Worm (Caenorhabditis elegans) whole organism, young adult: ENCODE results near the gene str-111.

ENCODE experiments used
- B0261.1 ChIP-seq: sonication (generic microtip); optimal IDR thresholded peaks from 2 replicates; lab custom pipeline; 2016; ENCODE audit warnings: mild to moderate bottlenecking, missing genetic modification characterization, moderate library complexity, missing compliant biosample characterization
- C06A6.2 ChIP-seq: fragments of 200-800 bp; sonication (Bioruptor generic); conservative IDR thresholded peaks from 2 replicates; pipeline ENCODE4 v1.3.6; 2022; ENCODE audit warnings: missing genetic modification characterization, missing compliant biosample characterization
- D2030.7 ChIP-seq: fragments of 200-800 bp; sonication (Bioruptor generic); IDR thresholded peaks from 2 replicates; pipeline ENCODE4 v1.3.6; 2022; ENCODE audit warnings: missing genetic modification reagents, missing genetic modification characterization, missing compliant biosample characterization
- F22D6.2 ChIP-seq: sonication (generic microtip); optimal IDR thresholded peaks from 2 replicates; lab custom pipeline; 2016; ENCODE audit warnings: mild to moderate bottlenecking, missing genetic modification characterization, missing compliant biosample characterization
- F33H1.4 ChIP-seq: fragments of 200-800 bp; sonication (Bioruptor generic); IDR thresholded peaks from 2 replicates; pipeline ENCODE4 v1.3.6; 2022; ENCODE audit warnings: missing genetic modification reagents, missing genetic modification characterization, missing compliant biosample characterization
- F49E8.2 ChIP-seq: sonication (generic microtip); optimal IDR thresholded peaks from 3 replicates; lab custom pipeline; 2017; ENCODE audit warnings: missing genetic modification characterization, mild to moderate bottlenecking, missing compliant biosample characterization, antibody characterized with exemption, moderate library complexity; ENCODE audit not compliant: insufficient read depth
- F52B5.7 ChIP-seq: sonication (generic microtip); optimal IDR thresholded peaks from 2 replicates; lab custom pipeline; 2016; ENCODE audit warnings: mild to moderate bottlenecking, missing genetic modification characterization, missing compliant biosample characterization
- Y56A3A.18 ChIP-seq: fragments of 200-800 bp; sonication (Bioruptor generic); IDR thresholded peaks from 2 replicates; pipeline ENCODE4 v1.3.6; 2022; ENCODE audit warnings: missing genetic modification reagents, missing genetic modification characterization, missing compliant biosample characterization
- Y79H2A.3 ChIP-seq: fragments of 200-800 bp; sonication (Bioruptor generic); conservative IDR thresholded peaks from 2 replicates; pipeline ENCODE4 v1.3.6; 2022; ENCODE audit warnings: missing genetic modification reagents, missing genetic modification characterization, missing compliant biosample characterization
- Y95B8A.8 ChIP-seq: fragments of 200-800 bp; sonication (Bioruptor generic); IDR thresholded peaks from 2 replicates; pipeline ENCODE4 v1.3.6; 2022; ENCODE audit warnings: missing genetic modification reagents, missing genetic modification characterization, missing compliant biosample characterization
- ZK185.1 ChIP-seq: sonication (generic microtip); optimal IDR thresholded peaks from 2 replicates; lab custom pipeline; 2016; ENCODE audit warnings: mild to moderate bottlenecking, missing genetic modification characterization, missing compliant biosample characterization; ENCODE audit not compliant: poor library complexity, severe bottlenecking
- aptf-2 ChIP-seq: fragments of 200-800 bp; sonication (Bioruptor generic); conservative IDR thresholded peaks from 2 replicates; pipeline ENCODE4 v1.3.6; 2022; ENCODE audit warnings: missing genetic modification reagents, missing genetic modification characterization, missing compliant biosample characterization
- aptf-3 ChIP-seq: fragments of 200-800 bp; sonication (Bioruptor generic); IDR thresholded peaks from 2 replicates; pipeline ENCODE4 v1.3.6; 2022; ENCODE audit warnings: missing genetic modification characterization, missing compliant biosample characterization
- cebp-1 ChIP-seq, 2 experiments: fragments of 200-800 bp in 1 of 2; sonication (Bioruptor generic) in 1 of 2; sonication (generic microtip) in 1 of 2; IDR thresholded peaks in 1 of 2; optimal IDR thresholded peaks in 1 of 2; 2 replicates each; pipeline versions ENCODE4 v1.3.6 to Lab custom; 2017 to 2022; ENCODE audit warnings: missing compliant biosample characterization in 2 of 2, missing genetic modification characterization in 2 of 2, mild to moderate bottlenecking in 1 of 2, missing genetic modification reagents in 1 of 2, moderate library complexity in 1 of 2
- ceh-100 ChIP-seq: fragments of 200-800 bp; sonication (Bioruptor generic); IDR thresholded peaks from 2 replicates; pipeline ENCODE4 v1.3.6; 2022; ENCODE audit warnings: missing genetic modification reagents, missing genetic modification characterization, missing compliant biosample characterization
- ceh-58 ChIP-seq: fragments of 200-800 bp; sonication (Bioruptor generic); IDR thresholded peaks from 2 replicates; pipeline ENCODE4 v1.3.6; 2022; ENCODE audit warnings: missing genetic modification characterization, missing compliant biosample characterization
- efl-1 ChIP-seq: fragments of 150-350 bp; optimal IDR thresholded peaks from 2 replicates; lab custom pipeline; 2014; ENCODE audit warnings: missing biosample characterization, missing genetic modification reagents, missing genetic modification characterization
- ekl-4 ChIP-seq: fragments of 200-800 bp; sonication (Bioruptor generic); IDR thresholded peaks from 2 replicates; pipeline ENCODE4 v1.3.6; 2022; ENCODE audit warnings: missing genetic modification reagents, missing genetic modification characterization, missing compliant biosample characterization
- hlh-12 ChIP-seq: sonication (generic microtip); optimal IDR thresholded peaks from 2 replicates; lab custom pipeline; 2016; ENCODE audit warnings: missing genetic modification characterization, missing compliant biosample characterization
- hmg-1.2 ChIP-seq: fragments of 200-800 bp; sonication (Bioruptor generic); IDR thresholded peaks from 2 replicates; pipeline ENCODE4 v1.3.6; 2022; ENCODE audit warnings: missing genetic modification reagents, missing genetic modification characterization, missing compliant biosample characterization
- hsf-1 ChIP-seq: fragments of 200-800 bp; sonication (Bioruptor generic); IDR thresholded peaks from 2 replicates; pipeline ENCODE4 v1.3.6; 2022; ENCODE audit warnings: missing genetic modification reagents, missing genetic modification characterization, missing compliant biosample characterization
- let-607 ChIP-seq, 2 experiments: fragments of 200-800 bp in 1 of 2; sonication (Bioruptor generic) in 1 of 2; sonication (generic microtip) in 1 of 2; optimal IDR thresholded peaks; 2 replicates each; lab custom pipeline; 2016 to 2018; ENCODE audit warnings: mild to moderate bottlenecking in 2 of 2, missing compliant biosample characterization in 2 of 2, missing genetic modification characterization in 2 of 2, moderate library complexity in 2 of 2, missing genotype in 1 of 2
- lin-40 ChIP-seq: sonication (generic microtip); optimal IDR thresholded peaks from 2 replicates; lab custom pipeline; 2016; ENCODE audit warnings: missing genetic modification characterization, mild to moderate bottlenecking, missing compliant biosample characterization, missing genotype, missing genetic modification reagents
- lir-1 ChIP-seq: fragments of 200-800 bp; sonication (Bioruptor generic); conservative IDR thresholded peaks from 2 replicates; pipeline ENCODE4 v1.3.6; 2022; ENCODE audit warnings: missing genetic modification reagents, missing genetic modification characterization, missing compliant biosample characterization
- madf-6 ChIP-seq: fragments of 200-800 bp; sonication (Bioruptor generic); IDR thresholded peaks from 2 replicates; pipeline ENCODE4 v1.3.6; 2022; ENCODE audit warnings: missing genetic modification reagents, missing genetic modification characterization, missing compliant biosample characterization
- mxl-1 ChIP-seq: sonication (generic microtip); optimal IDR thresholded peaks from 2 replicates; lab custom pipeline; 2016; ENCODE audit warnings: missing genetic modification characterization, missing compliant biosample characterization
- nhr-120 ChIP-seq: fragments of 200-800 bp; sonication (Bioruptor generic); IDR thresholded peaks from 2 replicates; pipeline ENCODE4 v1.3.6; 2022; ENCODE audit warnings: missing genetic modification characterization, missing compliant biosample characterization
- nhr-179 ChIP-seq: sonication (generic microtip); optimal IDR thresholded peaks from 2 replicates; lab custom pipeline; 2016; ENCODE audit warnings: mild to moderate bottlenecking, missing genetic modification characterization, missing compliant biosample characterization
- nhr-27 ChIP-seq: fragments of 200-800 bp; sonication (Bioruptor generic); optimal IDR thresholded peaks from 2 replicates; lab custom pipeline; 2018; ENCODE audit warnings: mild to moderate bottlenecking, missing genetic modification characterization, moderate library complexity, missing compliant biosample characterization
- nhr-90 ChIP-seq: sonication (generic microtip); optimal IDR thresholded peaks from 2 replicates; lab custom pipeline; 2016; ENCODE audit warnings: missing genotype, mild to moderate bottlenecking, missing genetic modification characterization, missing compliant biosample characterization
- sdz-38 ChIP-seq: sonication (generic microtip); optimal IDR thresholded peaks from 2 replicates; lab custom pipeline; 2016; ENCODE audit warnings: missing genotype, missing genetic modification characterization, missing compliant biosample characterization
- sea-2 ChIP-seq: fragments of 200-800 bp; sonication (Bioruptor generic); IDR thresholded peaks from 2 replicates; pipeline ENCODE4 v1.3.6; 2022; ENCODE audit warnings: missing genetic modification characterization, missing compliant biosample characterization
- sptf-2 ChIP-seq: fragments of 200-800 bp; sonication (Bioruptor generic); optimal IDR thresholded peaks from 2 replicates; lab custom pipeline; 2018; ENCODE audit warnings: mild to moderate bottlenecking, missing genetic modification characterization, missing compliant biosample characterization
- tbx-9 ChIP-seq: sonication (generic microtip); optimal IDR thresholded peaks from 2 replicates; lab custom pipeline; 2016; ENCODE audit warnings: borderline replicate concordance, missing genetic modification characterization, inconsistent platforms, missing compliant biosample characterization
- tlf-1 ChIP-seq: fragments of 200-800 bp; sonication (Bioruptor generic); optimal IDR thresholded peaks from 2 replicates; lab custom pipeline; 2018; ENCODE audit warnings: mild to moderate bottlenecking, missing genetic modification characterization, missing compliant biosample characterization
- zfh-2 ChIP-seq: fragments of 200-800 bp; sonication (Bioruptor generic); conservative IDR thresholded peaks from 2 replicates; pipeline ENCODE4 v1.3.6; 2022; ENCODE audit warnings: missing genetic modification reagents, missing genetic modification characterization, missing compliant biosample characterization
- ztf-18 ChIP-seq: sonication (generic microtip); optimal IDR thresholded peaks from 2 replicates; lab custom pipeline; 2016; ENCODE audit warnings: missing genotype, mild to moderate bottlenecking, missing genetic modification characterization, missing compliant biosample characterization
- ztf-25 ChIP-seq: fragments of 200-800 bp; sonication (Bioruptor generic); IDR thresholded peaks from 2 replicates; pipeline ENCODE4 v1.3.6; 2022; ENCODE audit warnings: missing genetic modification reagents, missing genetic modification characterization, missing compliant biosample characterization
- ztf-26 ChIP-seq: sonication (generic microtip); optimal IDR thresholded peaks from 2 replicates; lab custom pipeline; 2017; ENCODE audit warnings: missing genetic modification characterization, missing compliant biosample characterization

Gene str-111

ce11 chrV:16210257-16211002 is 41.5 kb upstream of the str-111 start, which contains the start of gene F11A5.16:
TSS of gene F11A5.16 (plus strand) at chrV:16210952.
- peak; percentile 76 for TF ChIP-seq zfh-2 (GFP tag; lab: Robert Waterston, UW)
- TF ChIP-seq F49E8.2: no peak

ce11 chrV:16209837-16210236 is 40.9 kb upstream of the str-111 start, which contains the start of gene oac-15:
TSS of gene oac-15 (minus strand) at chrV:16209937.
- TF ChIP-seq ceh-100 (GFP tag; lab: Robert Waterston, UW) (no peak), F52B5.7 (no peak), nhr-27 (no peak), efl-1 (GFP tag; lab: Kevin White, UChicago) (no peak), ztf-18 (tag; lab: Kevin White, UChicago) (no peak), ekl-4 (GFP tag; lab: Robert Waterston, UW) (no peak), tlf-1 (GFP tag; lab: Kevin White, UChicago) (no peak), sdz-38 (tag; lab: Kevin White, UChicago) (no peak), ZK185.1 (no peak), F22D6.2 (tag; lab: Kevin White, UChicago) (no peak), aptf-3 (GFP tag; lab: Robert Waterston, UW) (no peak)

ce11 chrV:16204888-16205287 is 36.0 kb upstream of the str-111 start, which contains the start of gene irld-26:
TSS of gene irld-26 (plus strand) at chrV:16205188.
- no peak for TF ChIP-seq ceh-58
- no peak for TF ChIP-seq ztf-25 (GFP tag; lab: Robert Waterston, UW)
- TF ChIP-seq hmg-1.2 (GFP tag; lab: Robert Waterston, UW): no peak
- TF ChIP-seq Y79H2A.3 (GFP tag; lab: Robert Waterston, UW): no peak
- TF ChIP-seq lir-1 (GFP tag; lab: Robert Waterston, UW): no peak
- no peak for TF ChIP-seq F33H1.4 (GFP tag; lab: Robert Waterston, UW)
- no peak for TF ChIP-seq nhr-179
- no peak for TF ChIP-seq nhr-120 (GFP tag; lab: Robert Waterston, UW)
- no peak for TF ChIP-seq hsf-1
- TF ChIP-seq ztf-26 (tag; lab: Kevin White, UChicago): no peak
- no peak for TF ChIP-seq sea-2
- TF ChIP-seq, all 124 proteins: peak for 0

- no peak for TF ChIP-seq mxl-1
- no peak for TF ChIP-seq cebp-1 (GFP tag; IDR thresholded peaks at IDR 0.05; lab: Robert Waterston, UW)
- no peak for TF ChIP-seq cebp-1 (tag; optimal IDR thresholded peaks at IDR 0.05; lab: Kevin White, UChicago)
- TF ChIP-seq D2030.7 (GFP tag; lab: Robert Waterston, UW): no peak
- TF ChIP-seq Y95B8A.8: no peak
- no peak for TF ChIP-seq ztf-18 (tag; lab: Kevin White, UChicago)
- no peak for TF ChIP-seq tbx-9 (tag; lab: Kevin White, UChicago)
- TF ChIP-seq hlh-12 (tag; lab: Kevin White, UChicago): no peak
- no peak for TF ChIP-seq aptf-2 (GFP tag; lab: Robert Waterston, UW)
- TF ChIP-seq Y56A3A.18: no peak
- no peak for TF ChIP-seq sptf-2 (GFP tag; lab: Kevin White, UChicago)
- TF ChIP-seq madf-6 (GFP tag; lab: Robert Waterston, UW): no peak
- no peak for TF ChIP-seq lin-40 (tag; lab: Kevin White, UChicago)
- TF ChIP-seq let-607 (tag; optimal IDR thresholded peaks at IDR 0.05; lab: Kevin White, UChicago): no peak
- no peak for TF ChIP-seq C06A6.2 (GFP tag; lab: Robert Waterston, UW)
- TF ChIP-seq efl-1 (GFP tag; lab: Kevin White, UChicago): no peak
- no peak for TF ChIP-seq nhr-90 (tag; lab: Kevin White, UChicago)
- TF ChIP-seq B0261.1: no peak
Observed at ce11 chrV:16202618-16203017, 33.7 kb upstream of the str-111 start, which contains the start of gene F11A5.18. TSS of gene F11A5.18 (plus strand) at chrV:16202918.
